Worm (Caenorhabditis elegans): ENCODE data around the gene glb-19.
"Not testable (repeated sequence)": the region's sequence is repeated elsewhere in the genome, so short reads cannot be mapped to it uniquely, and the experiment has no call there.

The glb-19 gene

DNA sequence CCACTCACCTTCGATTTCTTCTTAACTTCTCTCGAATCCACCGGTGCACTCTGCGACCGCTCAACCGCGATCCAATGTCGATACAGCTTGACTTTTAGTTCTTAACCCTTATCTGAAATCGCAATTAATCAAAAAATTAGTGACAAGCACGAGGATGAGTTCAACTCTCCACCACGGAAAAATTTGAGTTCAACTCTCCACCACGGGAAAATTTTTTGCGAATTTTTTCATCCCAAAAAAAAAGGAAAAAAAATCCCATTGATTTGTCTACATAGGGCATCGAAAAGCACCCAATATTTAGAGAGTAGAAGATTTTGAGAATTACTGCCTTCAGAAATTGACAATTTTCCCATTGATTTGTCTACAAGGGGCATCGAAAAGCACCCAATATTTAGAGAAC is at the start of gene glb-19:
glb-19 (minus strand) TSS at position 101 of the 400 bp plus-strand sequence.
- TF ChIP-seq elt-3, ceh-28, unc-39 (tag; optimal IDR thresholded peaks at IDR 0.05): not testable (repeated sequence)

ce11 chrIV:10701866-10702458 is 48.0 kb upstream of the glb-19 start:
- TF ChIP-seq zag-1 (tag; optimal IDR thresholded peaks at IDR 0.05) (no peak), nhr-11 (tag; optimal IDR thresholded peaks at IDR 0.05) (no peak), tbx-2 (tag; optimal IDR thresholded peaks at IDR 0.05) (no peak), nhr-23 (tag; optimal IDR thresholded peaks at IDR 0.05) (peak; percentile 37), nhr-43 (tag; optimal IDR thresholded peaks at IDR 0.05; ENCODE audit: poor library complexity, severe bottlenecking) (peak; percentile 71), ztf-11 (tag; optimal IDR thresholded peaks at IDR 0.05) (no peak), unc-39 (tag; optimal IDR thresholded peaks at IDR 0.05) (no peak), nhr-77 (tag; optimal IDR thresholded peaks at IDR 0.05) (no peak), pha-4 (tag; optimal IDR thresholded peaks at IDR 0.05) (no peak), ceh-16 (tag; optimal IDR thresholded peaks at IDR 0.05) (no peak), snpc-4 (tag; optimal IDR thresholded peaks at IDR 0.05) (no peak), elt-3 (tag; optimal IDR thresholded peaks at IDR 0.05) (peak in 1 of 3 experiments; percentile 28), nhr-76 (tag; optimal IDR thresholded peaks at IDR 0.05) (no peak), R02D3.7 (tag; optimal IDR thresholded peaks at IDR 0.05) (no peak), nhr-25 (tag; optimal IDR thresholded peaks at IDR 0.05) (no peak)

DNA sequence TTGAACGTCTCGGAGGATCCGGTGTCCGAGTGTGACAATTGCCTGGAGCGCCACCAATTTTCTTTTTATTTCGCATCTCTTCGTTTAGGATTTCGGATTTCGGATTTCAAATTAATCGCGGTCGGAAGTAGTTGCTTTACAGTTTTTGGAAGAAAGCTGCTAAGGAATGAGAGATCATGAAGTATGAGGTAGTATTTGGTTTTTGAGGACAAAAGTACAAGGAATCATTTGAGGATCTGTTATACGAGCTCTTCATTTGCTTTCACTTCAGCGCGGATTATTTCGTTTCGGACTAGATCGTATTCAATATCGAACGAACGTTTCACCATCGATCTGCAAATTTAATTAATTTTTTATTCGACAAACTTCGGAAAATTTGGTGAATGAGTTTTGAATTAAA is 45.7 kb upstream of the glb-19 start, which contains the start of gene R102.11:
R102.11 (minus strand) TSS at position 101 of the 400 bp plus-strand sequence.
- no peak for TF ChIP-seq egl-5 (tag; optimal IDR thresholded peaks at IDR 0.05)
- TF ChIP-seq R02D3.7 (tag; optimal IDR thresholded peaks at IDR 0.05): no peak
- no peak for TF ChIP-seq skn-1 (tag; optimal IDR thresholded peaks at IDR 0.05)
- no peak for TF ChIP-seq jun-1 (tag; optimal IDR thresholded peaks at IDR 0.05)
- no peak for TF ChIP-seq lin-39 (tag; optimal IDR thresholded peaks at IDR 0.05)
- no peak for TF ChIP-seq ceh-82 (tag; optimal IDR thresholded peaks at IDR 0.05)
- TF ChIP-seq ceh-28 (tag; optimal IDR thresholded peaks at IDR 0.05): no peak
- no peak for TF ChIP-seq unc-62 (GFP tag; optimal IDR thresholded peaks at IDR 0.05)
- TF ChIP-seq nfya-1 (tag; optimal IDR thresholded peaks at IDR 0.05; ENCODE audit: insufficient read depth): no peak
- TF ChIP-seq nhr-237 (tag; optimal IDR thresholded peaks at IDR 0.05): no peak
- no peak for TF ChIP-seq ztf-11 (tag; optimal IDR thresholded peaks at IDR 0.05)
- no peak for TF ChIP-seq daf-12 (tag; optimal IDR thresholded peaks at IDR 0.05)
- no peak for TF ChIP-seq sea-2 (GFP tag; optimal IDR thresholded peaks at IDR 0.05)
- TF ChIP-seq elt-1 (tag; optimal IDR thresholded peaks at IDR 0.05): no peak

- TF ChIP-seq nhr-43 (tag; optimal IDR thresholded peaks at IDR 0.05; ENCODE audit: poor library complexity, severe bottlenecking) (no peak), daf-12 (tag; optimal IDR thresholded peaks at IDR 0.05) (no peak), ama-1 (optimal IDR thresholded peaks at IDR 0.05) (no peak), aly-2 (tag; optimal IDR thresholded peaks at IDR 0.05) (no peak), snpc-4 (tag; optimal IDR thresholded peaks at IDR 0.05) (no peak), nhr-77 (tag; optimal IDR thresholded peaks at IDR 0.05) (no peak), jun-1 (tag; optimal IDR thresholded peaks at IDR 0.05) (no peak), nhr-28 (tag; optimal IDR thresholded peaks at IDR 0.05) (no peak), elt-1 (tag; optimal IDR thresholded peaks at IDR 0.05) (no peak), mml-1 (tag; optimal IDR thresholded peaks at IDR 0.05) (no peak), tbx-2 (tag; optimal IDR thresholded peaks at IDR 0.05) (no peak), fkh-10 (GFP tag; optimal IDR thresholded peaks at IDR 0.05) (no peak)
These were observed 45.1 kb upstream of the glb-19 start for ce11 chrIV:10699000-10699399.

DNA sequence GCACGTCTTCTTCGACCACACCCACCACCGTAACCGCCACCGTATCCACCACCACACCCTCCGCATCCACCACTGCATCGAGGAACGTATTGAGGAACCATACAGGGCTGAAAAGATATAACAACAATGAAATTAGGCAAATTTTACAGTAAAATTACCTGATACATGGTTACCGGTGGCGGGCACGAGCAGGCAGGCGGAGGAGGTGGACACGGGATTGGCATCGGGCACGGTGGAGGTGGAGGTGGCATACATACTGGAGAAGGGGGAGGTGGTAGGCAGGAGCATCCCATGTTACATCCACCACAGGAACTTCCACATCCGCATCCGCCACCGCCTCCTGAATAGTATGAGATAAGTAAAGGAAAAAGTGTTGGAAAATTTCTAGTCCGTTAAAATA is 44.5 kb upstream of the glb-19 start:
- TF ChIP-seq nhr-28 (tag; optimal IDR thresholded peaks at IDR 0.05) (no peak), snpc-4 (tag; optimal IDR thresholded peaks at IDR 0.05) (no peak), sea-2 (GFP tag; optimal IDR thresholded peaks at IDR 0.05) (no peak), unc-39 (tag; optimal IDR thresholded peaks at IDR 0.05) (no peak), mml-1 (tag; optimal IDR thresholded peaks at IDR 0.05) (no peak), ztf-4 (tag; optimal IDR thresholded peaks at IDR 0.05) (no peak)

Data from whole organism, L3 larva.